Fruit fly (Drosophila melanogaster) whole organism, prepupa: Measurements from ENCODE around the gene raptor.
A peak's percentile ranks its signal among the peaks of the same experiment; 100 is the strongest.

ENCODE experiments used
- Blimp-1 ChIP-seq: fragments of 200-800 bp; sonication (Bioruptor generic); optimal IDR thresholded peaks from 3 replicates; lab custom pipeline; 2017; ENCODE audit warnings: missing biosample characterization, missing genetic modification characterization, mild to moderate bottlenecking, moderate library complexity, missing genetic modification reagents
- CG11762 ChIP-seq: fragments of 200-800 bp; sonication (Bioruptor generic); optimal IDR thresholded peaks from 3 replicates; lab custom pipeline; 2016; ENCODE audit warnings: missing biosample characterization, missing genetic modification characterization; ENCODE audit not compliant: insufficient read depth
- CG6276 ChIP-seq: fragments of 200-800 bp; sonication (Bioruptor generic); optimal IDR thresholded peaks from 2 replicates; lab custom pipeline; 2017; ENCODE audit warnings: missing biosample characterization, mild to moderate bottlenecking, missing genetic modification characterization
- Ets21C ChIP-seq: fragments of 200-800 bp; sonication (Bioruptor generic); optimal IDR thresholded peaks from 3 replicates; lab custom pipeline; 2016; ENCODE audit warnings: missing biosample characterization, missing genetic modification characterization
- Sox15 ChIP-seq: fragments of 200-800 bp; sonication (Bioruptor generic); optimal IDR thresholded peaks from 3 replicates; lab custom pipeline; 2016; ENCODE audit warnings: missing biosample characterization, missing genetic modification characterization

DNA sequence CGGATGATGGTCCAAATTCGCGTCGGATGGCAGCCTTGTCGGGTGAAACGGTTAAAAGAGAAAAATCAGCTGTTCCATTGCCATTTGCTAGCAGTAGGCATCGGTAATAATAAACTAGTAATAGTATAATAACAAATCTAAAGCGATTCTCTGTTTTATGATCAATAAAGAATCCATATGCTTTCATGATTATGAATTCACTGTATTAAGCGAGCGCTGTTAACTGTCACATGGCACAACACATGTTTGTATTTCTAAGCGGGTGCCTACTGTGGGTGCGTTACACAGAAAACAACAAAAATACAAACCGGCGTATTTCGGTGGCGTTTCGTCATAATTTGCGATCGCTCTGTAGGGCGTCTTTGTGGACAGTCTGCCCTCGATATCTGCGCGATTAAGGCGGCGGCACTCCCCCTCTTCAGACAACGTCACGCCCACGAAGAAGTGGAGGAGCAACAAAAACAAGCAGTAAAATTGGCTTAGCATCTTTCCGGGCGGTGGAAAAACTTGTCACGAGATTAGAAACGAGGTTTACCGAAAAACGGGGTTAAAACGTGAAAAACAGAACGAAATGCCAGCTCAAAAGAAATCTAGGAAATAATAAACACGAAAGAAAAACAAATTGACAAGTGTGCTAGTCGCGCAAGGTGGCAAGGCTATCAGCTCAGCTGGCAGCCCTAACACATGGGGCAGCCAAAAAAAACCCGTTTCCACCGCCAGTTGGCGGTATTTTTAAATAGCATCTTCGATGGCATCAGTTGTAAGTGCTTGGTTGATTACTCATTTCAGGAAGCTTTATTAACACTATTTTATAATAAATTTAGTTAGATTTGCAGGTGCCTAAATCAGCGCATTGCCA lies 1.0 kb upstream of the raptor start, which contains the start of the genes Nep1 and Mipp2:
- TF ChIP-seq Sox15 (GFP tag; lab: Kevin White, UChicago) = no peak
- TF ChIP-seq CG6276 = peak; percentile 35
- TF ChIP-seq CG11762 (GFP tag; lab: Kevin White, UChicago) = peak; percentile 23
- TF ChIP-seq Blimp-1 (GFP tag; lab: Kevin White, UChicago) = no peak
- TF ChIP-seq Ets21C (GFP tag; lab: Kevin White, UChicago) = peak; percentile 11
